Worm (Caenorhabditis elegans) whole organism, mixed stage, embryonic: ENCODE results near the gene egl-2.

Experiments used
- M03D4.4 ChIP-seq: sonication (generic microtip); optimal IDR thresholded peaks from 2 replicates; lab custom pipeline; 2017; ENCODE audit warnings: mild to moderate bottlenecking, missing genetic modification characterization, missing compliant biosample characterization
- bed-3 ChIP-seq: fragments of 200-800 bp; sonication (Bioruptor generic); optimal IDR thresholded peaks from 3 replicates; lab custom pipeline; 2018; ENCODE audit warnings: mild to moderate bottlenecking, missing genetic modification characterization, moderate library complexity, missing compliant biosample characterization
- blmp-1 ChIP-seq: fragments of 150-350 bp; optimal IDR thresholded peaks from 2 replicates; lab custom pipeline; 2014; ENCODE audit warnings: missing biosample characterization, missing genetic modification characterization
- ceh-43 ChIP-seq: fragments of 200-800 bp; sonication (Bioruptor generic); optimal IDR thresholded peaks from 2 replicates; lab custom pipeline; 2018; ENCODE audit warnings: mild to moderate bottlenecking, missing genetic modification characterization, moderate library complexity, missing compliant biosample characterization
- ceh-83 ChIP-seq: fragments of 200-800 bp; sonication (Bioruptor generic); optimal IDR thresholded peaks from 2 replicates; lab custom pipeline; 2018; ENCODE audit warnings: mild to moderate bottlenecking, missing genetic modification characterization, missing compliant biosample characterization
- ces-1 ChIP-seq: fragments of 150-350 bp; optimal IDR thresholded peaks from 2 replicates; lab custom pipeline; 2014; ENCODE audit warnings: missing biosample characterization, missing genetic modification reagents, missing genetic modification characterization
- cnd-1 ChIP-seq: fragments of 200-800 bp; sonication (Bioruptor generic); optimal IDR thresholded peaks from 2 replicates; lab custom pipeline; 2018; ENCODE audit warnings: mild to moderate bottlenecking, missing genetic modification characterization, missing compliant biosample characterization
- drap-1 ChIP-seq: fragments of 200-800 bp; sonication (Bioruptor generic); optimal IDR thresholded peaks from 3 replicates; lab custom pipeline; 2018; ENCODE audit warnings: mild to moderate bottlenecking, missing genetic modification characterization, missing compliant biosample characterization
- elt-3 ChIP-seq: fragments of 150-350 bp; optimal IDR thresholded peaks from 2 replicates; lab custom pipeline; 2014; ENCODE audit warnings: missing biosample characterization, missing genetic modification characterization
- flh-1 ChIP-seq: fragments of 200-800 bp; sonication (Bioruptor generic); optimal IDR thresholded peaks from 2 replicates; lab custom pipeline; 2018; ENCODE audit warnings: mild to moderate bottlenecking, missing genetic modification characterization, moderate library complexity, missing compliant biosample characterization
- ham-2 ChIP-seq: fragments of 200-800 bp; sonication (Bioruptor generic); optimal IDR thresholded peaks from 2 replicates; lab custom pipeline; 2018; ENCODE audit warnings: mild to moderate bottlenecking, missing genetic modification characterization, missing compliant biosample characterization
- hlh-1 ChIP-seq: fragments of 150-350 bp; optimal IDR thresholded peaks from 2 replicates; lab custom pipeline; 2014; ENCODE audit warnings: missing biosample characterization, missing genetic modification reagents, missing genetic modification characterization
- lin-13 ChIP-seq: fragments of 150-350 bp; optimal IDR thresholded peaks from 2 replicates; lab custom pipeline; 2014; ENCODE audit warnings: missing biosample characterization, missing genetic modification characterization
- lin-32 ChIP-seq: fragments of 200-800 bp; sonication (Bioruptor generic); optimal IDR thresholded peaks from 2 replicates; lab custom pipeline; 2018; ENCODE audit warnings: mild to moderate bottlenecking, missing genetic modification characterization, missing compliant biosample characterization
- lsy-2 ChIP-seq: fragments of 150-350 bp; optimal IDR thresholded peaks from 2 replicates; lab custom pipeline; 2014; ENCODE audit warnings: missing biosample characterization, missing genetic modification characterization
- mab-5 ChIP-seq: fragments of 150-350 bp; optimal IDR thresholded peaks from 2 replicates; lab custom pipeline; 2014; ENCODE audit warnings: missing biosample characterization, missing genetic modification characterization
- mep-1 ChIP-seq: fragments of 150-350 bp; optimal IDR thresholded peaks from 2 replicates; lab custom pipeline; 2017; ENCODE audit warnings: missing biosample characterization, missing genetic modification reagents, missing genetic modification characterization, inconsistent platforms
- mls-2 ChIP-seq: sonication (generic microtip); optimal IDR thresholded peaks from 2 replicates; lab custom pipeline; 2016; ENCODE audit warnings: mild to moderate bottlenecking, missing genetic modification characterization, moderate library complexity, missing compliant biosample characterization
- nhr-12 ChIP-seq: fragments of 150-350 bp; optimal IDR thresholded peaks from 2 replicates; lab custom pipeline; 2014; ENCODE audit warnings: missing biosample characterization, missing genetic modification characterization
- nhr-2 ChIP-seq: fragments of 150-350 bp; optimal IDR thresholded peaks from 2 replicates; lab custom pipeline; 2014; ENCODE audit warnings: missing biosample characterization, missing genetic modification characterization
- nhr-237 ChIP-seq: fragments of 150-350 bp; optimal IDR thresholded peaks from 2 replicates; lab custom pipeline; 2014; ENCODE audit warnings: missing biosample characterization, missing genetic modification characterization
- nhr-28 ChIP-seq: fragments of 150-350 bp; optimal IDR thresholded peaks from 2 replicates; lab custom pipeline; 2014; ENCODE audit warnings: missing biosample characterization, missing genetic modification characterization
- nhr-76 ChIP-seq: sonication (generic microtip); optimal IDR thresholded peaks from 2 replicates; lab custom pipeline; 2017; ENCODE audit warnings: missing biosample characterization, missing genetic modification characterization
- pha-4 ChIP-seq: fragments of 150-350 bp; optimal IDR thresholded peaks from 2 replicates; lab custom pipeline; 2018; ENCODE audit warnings: missing biosample characterization, missing genetic modification reagents, missing genetic modification characterization
- sem-2 ChIP-seq: fragments of 200-800 bp; sonication (Bioruptor generic); optimal IDR thresholded peaks from 2 replicates; lab custom pipeline; 2018; ENCODE audit warnings: mild to moderate bottlenecking, missing genetic modification characterization, missing compliant biosample characterization
- snpc-4 ChIP-seq: fragments of 150-350 bp; optimal IDR thresholded peaks from 2 replicates; lab custom pipeline; 2014; ENCODE audit warnings: missing biosample characterization, missing genetic modification characterization
- sptf-1 ChIP-seq: sonication (generic microtip); optimal IDR thresholded peaks from 2 replicates; lab custom pipeline; 2017; ENCODE audit warnings: mild to moderate bottlenecking, missing genetic modification characterization, moderate library complexity, missing compliant biosample characterization
- tbx-8 ChIP-seq: fragments of 200-800 bp; sonication (Bioruptor generic); optimal IDR thresholded peaks from 2 replicates; lab custom pipeline; 2018; ENCODE audit warnings: mild to moderate bottlenecking, missing genetic modification characterization, moderate library complexity, missing compliant biosample characterization
- unc-120 ChIP-seq: sonication (generic microtip); optimal IDR thresholded peaks from 2 replicates; lab custom pipeline; 2017; ENCODE audit warnings: missing genetic modification characterization, missing compliant biosample characterization; ENCODE audit not compliant: poor library complexity, severe bottlenecking
- unc-39 ChIP-seq: fragments of 150-350 bp; optimal IDR thresholded peaks from 2 replicates; lab custom pipeline; 2014; ENCODE audit warnings: missing biosample characterization, missing genetic modification characterization
- unc-62 ChIP-seq: fragments of 150-350 bp; optimal IDR thresholded peaks from 2 replicates; lab custom pipeline; 2014; ENCODE audit warnings: missing biosample characterization, missing genetic modification reagents, missing genetic modification characterization
- zip-8 ChIP-seq: fragments of 150-350 bp; optimal IDR thresholded peaks from 2 replicates; lab custom pipeline; 2014; ENCODE audit warnings: missing biosample characterization, missing genetic modification characterization
- ztf-11 ChIP-seq: fragments of 150-350 bp; optimal IDR thresholded peaks from 2 replicates; lab custom pipeline; 2014; ENCODE audit warnings: missing biosample characterization, missing genetic modification characterization

egl-2 gene

DNA sequence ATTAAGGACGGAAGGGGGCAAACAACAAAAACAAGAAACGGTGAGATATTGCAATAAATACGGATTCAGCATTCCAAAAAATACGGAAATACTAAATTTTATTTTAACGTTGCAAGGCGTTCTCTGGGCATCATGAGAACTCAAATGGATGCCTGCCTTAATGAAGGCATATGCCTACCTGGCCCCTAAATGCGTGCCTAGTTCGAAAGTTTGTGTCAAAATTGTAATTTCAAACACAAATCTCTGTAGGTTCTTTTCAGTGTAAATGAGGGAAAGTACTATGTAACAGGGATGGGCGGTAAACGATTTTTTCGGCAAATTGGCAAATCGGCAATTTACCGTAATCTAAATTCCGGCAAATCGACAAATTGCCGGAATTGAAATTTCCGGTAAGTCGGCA lies 3.0 kb upstream of the egl-2 start:
- TF ChIP-seq mls-2 (tag; lab: Kevin White, UChicago) (no peak), zip-8 (tag; lab: Kevin White, UChicago) (no peak), nhr-12 (tag; lab: Kevin White, UChicago) (no peak), ham-2 (GFP tag; lab: Kevin White, UChicago) (no peak), mep-1 (tag; lab: Kevin White, UChicago) (no peak), bed-3 (no peak), snpc-4 (no peak), lsy-2 (tag; lab: Kevin White, UChicago) (no peak), sptf-1 (tag; lab: Kevin White, UChicago) (no peak), sem-2 (GFP tag; lab: Kevin White, UChicago) (no peak), tbx-8 (no peak), unc-62 (GFP tag; lab: Kevin White, UChicago) (no peak), lin-13 (no peak)

ce11 chrV:1287276-1287675 lies 11.9 kb downstream of the egl-2 start:
- TF ChIP-seq hlh-1 (tag; lab: Kevin White, UChicago) (no peak), ces-1 (no peak), blmp-1 (tag; lab: Kevin White, UChicago) (no peak), nhr-2 (tag; lab: Kevin White, UChicago) (no peak), pha-4 (tag; lab: Kevin White, UChicago) (no peak), flh-1 (GFP tag; lab: Kevin White, UChicago) (no peak), nhr-28 (no peak), snpc-4 (no peak), lin-32 (GFP tag; lab: Kevin White, UChicago) (no peak), sptf-1 (tag; lab: Kevin White, UChicago) (no peak), bed-3 (no peak), elt-3 (no peak), ceh-83 (GFP tag; lab: Kevin White, UChicago) (no peak), ztf-11 (tag; lab: Kevin White, UChicago) (no peak), unc-39 (no peak), mep-1 (tag; lab: Kevin White, UChicago) (no peak), mls-2 (tag; lab: Kevin White, UChicago) (no peak)

ce11 chrV:1285657-1286123 lies 13.4 kb downstream of the egl-2 start, which contains the start of gene tank-1:
TSS of gene tank-1 (minus strand) at chrV:1285707.
- TF ChIP-seq ham-2 (GFP tag; lab: Kevin White, UChicago) (no peak), nhr-76 (no peak), lin-13 (no peak), sem-2 (GFP tag; lab: Kevin White, UChicago) (no peak), nhr-2 (tag; lab: Kevin White, UChicago) (no peak), mep-1 (tag; lab: Kevin White, UChicago) (no peak), nhr-28 (no peak), ceh-43 (GFP tag; lab: Kevin White, UChicago) (no peak), M03D4.4 (tag; lab: Kevin White, UChicago) (no peak), tbx-8 (no peak), nhr-237 (tag; lab: Kevin White, UChicago) (no peak), flh-1 (GFP tag; lab: Kevin White, UChicago) (no peak), cnd-1 (tag; lab: Kevin White, UChicago) (no peak), bed-3 (no peak), ztf-11 (tag; lab: Kevin White, UChicago) (no peak), zip-8 (tag; lab: Kevin White, UChicago) (no peak), unc-62 (GFP tag; lab: Kevin White, UChicago) (no peak), ces-1 (no peak), drap-1 (no peak)

DNA sequence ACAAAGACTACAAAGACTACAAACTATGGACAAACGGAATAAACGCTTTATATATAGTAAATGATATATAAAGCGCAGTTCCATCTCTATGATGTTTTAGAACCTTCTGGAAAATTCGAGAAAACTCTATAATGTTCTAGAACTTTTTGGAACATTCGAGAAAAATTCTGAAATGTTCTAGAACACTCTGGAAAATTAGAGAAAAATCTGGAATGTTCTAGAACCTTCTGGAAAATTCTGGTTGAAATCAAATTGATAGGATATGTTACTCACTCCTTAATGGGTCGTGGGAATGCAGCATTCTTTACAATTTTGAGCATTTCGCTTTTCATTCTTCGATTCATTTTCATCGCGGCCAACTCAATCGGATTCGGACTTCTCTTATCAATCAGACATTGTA lies 20.6 kb downstream of the egl-2 start:
- no peak for TF ChIP-seq ceh-83 (GFP tag; lab: Kevin White, UChicago)
- TF ChIP-seq unc-39, result no peak
- TF ChIP-seq elt-3, result no peak
- TF ChIP-seq mep-1 (tag; lab: Kevin White, UChicago), result no peak
- no peak for TF ChIP-seq M03D4.4 (tag; lab: Kevin White, UChicago)
- no peak for TF ChIP-seq lsy-2 (tag; lab: Kevin White, UChicago)
- no peak for TF ChIP-seq unc-120 (tag; lab: Kevin White, UChicago)
- no peak for TF ChIP-seq nhr-28
- no peak for TF ChIP-seq mab-5 (tag; lab: Kevin White, UChicago)
- no peak for TF ChIP-seq ceh-43 (GFP tag; lab: Kevin White, UChicago)
